Fruit fly (Drosophila melanogaster): ENCODE data around the gene PGRP-SB1.

The PGRP-SB1 gene

DNA sequence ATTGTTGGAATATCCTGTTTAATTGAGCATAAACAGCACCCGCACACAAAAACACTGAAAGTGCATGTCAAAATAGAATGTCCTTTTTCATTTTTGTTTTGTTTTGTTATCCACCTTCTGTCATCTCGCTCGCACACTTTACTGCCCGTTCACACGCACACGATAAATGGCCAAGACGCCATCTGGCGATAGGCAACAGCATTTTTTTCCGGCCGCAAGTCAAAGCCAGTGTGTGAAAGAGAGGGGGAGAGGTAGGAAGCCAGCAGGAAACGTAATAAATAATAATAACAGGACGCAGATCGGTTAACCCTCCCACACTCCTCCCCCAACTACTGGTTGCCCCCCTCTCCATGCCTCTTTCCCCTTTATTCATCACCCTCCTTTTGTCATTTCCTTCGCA, 42.1 kb upstream of the PGRP-SB1 start (continued):
- peak; percentile 43 for TF ChIP-seq Fer1 (GFP tag; optimal IDR thresholded peaks at IDR 0.05)
- TF ChIP-seq cad (GFP tag; optimal IDR thresholded peaks at IDR 0.05), result peak; percentile 9
- TF ChIP-seq CG7372 (GFP tag; IDR thresholded peaks at IDR 0.05), result no peak
- no peak for TF ChIP-seq BEAF-32 (GFP tag; optimal IDR thresholded peaks at IDR 0.05)
- TF ChIP-seq CG2712 (tag; optimal IDR thresholded peaks at IDR 0.05), result peak; percentile 7
- TF ChIP-seq kah (GFP tag; optimal IDR thresholded peaks at IDR 0.05), result peak; percentile 49
- no peak for TF ChIP-seq CG18619 (GFP tag; optimal IDR thresholded peaks at IDR 0.05)
- no peak for TF ChIP-seq Dip3 (GFP tag; optimal IDR thresholded peaks at IDR 0.05)
- no peak for TF ChIP-seq sens-2 (GFP tag; IDR thresholded peaks at IDR 0.05)
- TF ChIP-seq CG14050 (GFP tag; IDR thresholded peaks at IDR 0.05), result no peak
- TF ChIP-seq CG3407 (GFP tag; optimal IDR thresholded peaks at IDR 0.05), result no peak
- 0 out of 2 replicates have a peak, but pooled peaks have one; percentile 34 for TF ChIP-seq rib (GFP tag; IDR thresholded peaks at IDR 0.05)
- no peak for TF ChIP-seq dati (GFP tag; IDR thresholded peaks at IDR 0.05)
- TF ChIP-seq Neu2 (GFP tag; optimal IDR thresholded peaks at IDR 0.05; ENCODE audit: borderline replicate concordance), result no peak
- TF ChIP-seq Ptx1 (GFP tag; IDR thresholded peaks at IDR 0.05), result peak; percentile 21; the same call in 1 of the 2 replicates
- TF ChIP-seq B-H2 (GFP tag; optimal IDR thresholded peaks at IDR 0.05), result no peak
- no peak for TF ChIP-seq slou (GFP tag; optimal IDR thresholded peaks at IDR 0.05)
- TF ChIP-seq Ada2b (GFP tag; IDR thresholded peaks at IDR 0.05), result peak; percentile 7; the same call in 1 of the 2 replicates
- TF ChIP-seq CG9437 (GFP tag; optimal IDR thresholded peaks at IDR 0.05), result peak; percentile 15
- no peak for TF ChIP-seq wdn (GFP tag; IDR thresholded peaks at IDR 0.05)
- TF ChIP-seq gcm2 (GFP tag; optimal IDR thresholded peaks at IDR 0.05), result no peak
- TF ChIP-seq pfk (GFP tag; optimal IDR thresholded peaks at IDR 0.05), result no peak
- no peak for TF ChIP-seq CG9797 (GFP tag; optimal IDR thresholded peaks at IDR 0.05)
- peak; percentile 79 for TF ChIP-seq ci (GFP tag; IDR thresholded peaks at IDR 0.05)
- TF ChIP-seq CG2889 (GFP tag; IDR thresholded peaks at IDR 0.05), result no peak
- peak; percentile 72 for TF ChIP-seq abd-A (tag; optimal IDR thresholded peaks at IDR 0.05)
- no peak for TF ChIP-seq NK7.1 (GFP tag; optimal IDR thresholded peaks at IDR 0.05)
- no peak for TF ChIP-seq ftz-f1 (GFP tag; optimal IDR thresholded peaks at IDR 0.05)
- TF ChIP-seq pros (GFP tag; optimal IDR thresholded peaks at IDR 0.05), result peak; percentile 59
- no peak for TF ChIP-seq pan (optimal IDR thresholded peaks at IDR 0.05)
- TF ChIP-seq pan (GFP tag; optimal IDR thresholded peaks at IDR 0.05 in 1 of 2, IDR thresholded peaks at IDR 0.05 in 1 of 2), result no peak
- no peak for TF ChIP-seq Ets97D (GFP tag; optimal IDR thresholded peaks at IDR 0.05)
- TF ChIP-seq ken (GFP tag; IDR thresholded peaks at IDR 0.05), result no peak
- 0 out of 3 replicates have a peak, but pooled peaks have one; percentile 59 for TF ChIP-seq gce (GFP tag; IDR thresholded peaks at IDR 0.05)
- no peak for TF ChIP-seq Eip74EF (GFP tag; optimal IDR thresholded peaks at IDR 0.05)
- TF ChIP-seq Oaz (GFP tag; IDR thresholded peaks at IDR 0.05), result 0 out of 2 replicates have a peak, but pooled peaks have one; percentile 19
- TF ChIP-seq z (GFP tag; IDR thresholded peaks at IDR 0.05), result no peak
- no peak for TF ChIP-seq mld (GFP tag; IDR thresholded peaks at IDR 0.05; ENCODE audit: partially characterized antibody)

DNA sequence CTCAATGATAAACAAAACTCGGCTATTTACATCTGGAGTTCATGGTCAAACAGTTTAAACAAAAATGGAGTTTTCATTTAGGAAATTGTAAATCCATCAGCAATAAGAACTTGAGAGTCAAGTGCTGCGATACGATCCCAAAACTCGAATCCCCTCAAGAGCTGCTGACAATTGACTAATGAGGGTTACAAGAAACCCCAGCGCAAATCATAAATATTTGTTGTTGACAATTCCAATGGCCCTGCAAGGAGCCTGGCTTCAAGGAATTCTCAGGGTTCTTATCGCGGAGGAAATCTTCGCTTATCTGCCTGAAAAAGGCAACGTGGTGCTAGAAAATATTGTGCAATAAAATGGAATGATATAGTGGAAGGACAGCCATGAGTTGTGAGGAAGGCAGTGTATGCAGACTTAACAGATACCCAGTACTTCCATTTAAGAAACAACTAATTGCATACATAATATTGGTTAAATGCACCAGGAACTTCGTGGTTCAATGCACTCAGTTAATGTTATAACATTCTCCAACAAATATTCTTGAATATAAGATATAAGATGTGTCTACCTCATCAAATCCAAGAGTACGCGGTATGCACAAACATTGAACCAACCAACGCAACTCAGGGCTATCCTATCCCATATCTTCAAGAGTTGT, 40.3 kb upstream of the PGRP-SB1 start:
- TF ChIP-seq CG10959 (GFP tag; IDR thresholded peaks at IDR 0.05) (peak; percentile 73), CG4820 (GFP tag; optimal IDR thresholded peaks at IDR 0.05) (peak; percentile 25), CG33557 (GFP tag; optimal IDR thresholded peaks at IDR 0.05) (no peak), pan (optimal IDR thresholded peaks at IDR 0.05) (peak in 1 of 2 experiments; percentile 78), pan (GFP tag; optimal IDR thresholded peaks at IDR 0.05 in 1 of 2, IDR thresholded peaks at IDR 0.05 in 1 of 2) (peak in 1 of 2 experiments; percentile 44), grau (tag; optimal IDR thresholded peaks at IDR 0.05) (peak; percentile 28), row (GFP tag; IDR thresholded peaks at IDR 0.05) (peak; percentile 77), hth (optimal IDR thresholded peaks at IDR 0.05) (peak; percentile 84), Antp (GFP tag; optimal IDR thresholded peaks at IDR 0.05) (peak; percentile 38), Hr39 (optimal IDR thresholded peaks at IDR 0.05) (no peak), CG7271 (tag; optimal IDR thresholded peaks at IDR 0.05) (peak; percentile 31), croc (GFP tag; conservative IDR thresholded peaks at IDR 0.05) (peak; percentile 32; the same call in 1 of the 3 replicates), HLH3B (GFP tag; IDR thresholded peaks at IDR 0.05) (peak; percentile 40; the same call in 1 of the 2 replicates), repo (GFP tag; optimal IDR thresholded peaks at IDR 0.05) (no peak), kay (GFP tag; optimal IDR thresholded peaks at IDR 0.05) (peak; percentile 1), usp (GFP tag; optimal IDR thresholded peaks at IDR 0.05) (no peak), bab2 (GFP tag; optimal IDR thresholded peaks at IDR 0.05) (peak; percentile 23)

All from whole organism, embryonic.